Fruit fly (Drosophila melanogaster) whole organism, embryonic: Measurements from ENCODE around the gene Rip11.

ENCODE experiments used
- Adf1 ChIP-seq: fragments of 200-800 bp; sonication (Bioruptor generic); IDR thresholded peaks from 2 replicates; pipeline ENCODE4 v1.3.6; 2022; ENCODE audit warnings: missing biosample characterization, missing genetic modification characterization
- Atf6 ChIP-seq: fragments of 200-800 bp; sonication (Bioruptor generic); IDR thresholded peaks from 2 replicates; pipeline ENCODE4 v1.3.6; 2022; ENCODE audit warnings: missing biosample characterization, missing genetic modification characterization
- BEAF-32 ChIP-seq: fragments of 200-800 bp; sonication (Bioruptor generic); optimal IDR thresholded peaks from 3 replicates; lab custom pipeline; 2017; ENCODE audit warnings: missing biosample characterization, missing genetic modification characterization, mild to moderate bottlenecking, moderate library complexity, missing genetic modification reagents
- CG10431 ChIP-seq: fragments of 200-800 bp; sonication (Bioruptor generic); optimal IDR thresholded peaks from 3 replicates; lab custom pipeline; 2018; ENCODE audit warnings: missing biosample characterization, mild to moderate bottlenecking, missing genetic modification characterization
- CG10543 ChIP-seq: fragments of 200-800 bp; sonication (Bioruptor generic); optimal IDR thresholded peaks from 3 replicates; lab custom pipeline; 2017; ENCODE audit warnings: missing biosample characterization, mild to moderate bottlenecking, missing genetic modification characterization, moderate library complexity
- CG11085 ChIP-seq: fragments of 200-800 bp; sonication (Bioruptor generic); IDR thresholded peaks from 2 replicates; pipeline ENCODE4 v1.3.6; 2022; ENCODE audit warnings: missing biosample characterization, missing genetic modification characterization
- CG11695 ChIP-seq: fragments of 200-800 bp; sonication (Bioruptor generic); IDR thresholded peaks from 3 replicates; pipeline ENCODE4 v1.3.6; 2022; ENCODE audit warnings: missing biosample characterization, missing genetic modification characterization
- CG12071 ChIP-seq: fragments of 200-800 bp; sonication (Bioruptor generic); optimal IDR thresholded peaks from 3 replicates; lab custom pipeline; 2018; ENCODE audit warnings: missing biosample characterization, mild to moderate bottlenecking, missing genetic modification characterization
- CG14860 ChIP-seq: fragments of 200-800 bp; sonication (Bioruptor generic); IDR thresholded peaks from 3 replicates; pipeline ENCODE4 v1.3.6; 2022; ENCODE audit warnings: missing biosample characterization, missing genetic modification characterization; ENCODE audit not compliant: partially characterized antibody
- CG1602 ChIP-seq: fragments of 200-800 bp; sonication (Bioruptor generic); optimal IDR thresholded peaks from 3 replicates; lab custom pipeline; 2016; ENCODE audit warnings: missing biosample characterization, missing genetic modification characterization
- CG16815 ChIP-seq: fragments of 200-800 bp; sonication (Bioruptor generic); optimal IDR thresholded peaks from 3 replicates; lab custom pipeline; 2017; ENCODE audit warnings: missing biosample characterization, mild to moderate bottlenecking, missing genetic modification characterization
- CG17186 ChIP-seq: fragments of 200-800 bp; sonication (Bioruptor generic); optimal IDR thresholded peaks from 3 replicates; lab custom pipeline; 2017; ENCODE audit warnings: missing biosample characterization, missing genetic modification reagents, missing genetic modification characterization
- CG17359 ChIP-seq: fragments of 200-800 bp; sonication (Bioruptor generic); optimal IDR thresholded peaks from 3 replicates; lab custom pipeline; 2018; ENCODE audit warnings: missing biosample characterization, mild to moderate bottlenecking, missing genetic modification characterization, moderate library complexity
- CG18619 ChIP-seq: fragments of 200-800 bp; sonication (Bioruptor generic); optimal IDR thresholded peaks from 3 replicates; lab custom pipeline; 2017; ENCODE audit warnings: missing biosample characterization, mild to moderate bottlenecking, missing genetic modification characterization
- CG18764 ChIP-seq: fragments of 200-800 bp; sonication (Bioruptor generic); optimal IDR thresholded peaks from 3 replicates; lab custom pipeline; 2016; ENCODE audit warnings: missing biosample characterization, missing genetic modification characterization
- CG2116 ChIP-seq: fragments of 200-800 bp; sonication (Bioruptor generic); optimal IDR thresholded peaks from 3 replicates; lab custom pipeline; 2018; ENCODE audit warnings: missing biosample characterization, mild to moderate bottlenecking, missing genetic modification characterization
- CG33213 ChIP-seq: fragments of 200-800 bp; sonication (Bioruptor generic); optimal IDR thresholded peaks from 3 replicates; lab custom pipeline; 2016; ENCODE audit warnings: missing biosample characterization, missing genetic modification characterization
- CG4328 ChIP-seq: fragments of 200-800 bp; sonication (Bioruptor generic); optimal IDR thresholded peaks from 3 replicates; lab custom pipeline; 2017; ENCODE audit warnings: missing biosample characterization, missing genetic modification reagents, missing genetic modification characterization
- CG4707 ChIP-seq: fragments of 200-800 bp; sonication (Bioruptor generic); optimal IDR thresholded peaks from 2 replicates; lab custom pipeline; 2018; ENCODE audit warnings: missing biosample characterization, mild to moderate bottlenecking, missing genetic modification characterization, moderate library complexity
- CG6683 ChIP-seq: fragments of 200-800 bp; sonication (Bioruptor generic); optimal IDR thresholded peaks from 2 replicates; lab custom pipeline; 2017; ENCODE audit warnings: missing biosample characterization, mild to moderate bottlenecking, missing genetic modification characterization, missing genetic modification reagents
- Dad ChIP-seq: fragments of 200-800 bp; sonication (Bioruptor generic); optimal IDR thresholded peaks from 3 replicates; lab custom pipeline; 2016; ENCODE audit warnings: missing biosample characterization, missing genetic modification characterization
- Hmx ChIP-seq: fragments of 200-800 bp; sonication (Bioruptor generic); optimal IDR thresholded peaks from 2 replicates; lab custom pipeline; 2016; ENCODE audit warnings: missing biosample characterization, missing genetic modification characterization
- Mrtf ChIP-seq: fragments of 200-800 bp; sonication (Bioruptor generic); IDR thresholded peaks from 3 replicates; pipeline ENCODE4 v1.3.6; 2022; ENCODE audit warnings: missing biosample characterization, missing genetic modification characterization
- Ravus ChIP-seq: fragments of 200-800 bp; sonication (Bioruptor generic); IDR thresholded peaks from 2 replicates; pipeline ENCODE4 v1.3.6; 2022; ENCODE audit warnings: missing biosample characterization, missing genetic modification characterization
- Scr ChIP-seq: fragments of 200-800 bp; sonication (Bioruptor generic); IDR thresholded peaks from 2 replicates; pipeline ENCODE4 v1.3.6; 2022; ENCODE audit warnings: missing biosample characterization, missing genetic modification characterization; ENCODE audit not compliant: partially characterized antibody
- Sry-δ ChIP-seq: fragments of 200-800 bp; sonication (Bioruptor generic); optimal IDR thresholded peaks from 2 replicates; lab custom pipeline; 2016; ENCODE audit warnings: missing biosample characterization, missing genetic modification characterization
- Taf1 ChIP-seq: fragments of 200-800 bp; sonication (Bioruptor generic); IDR thresholded peaks from 2 replicates; pipeline ENCODE4 v1.3.6; 2022; ENCODE audit warnings: missing biosample characterization, missing genetic modification characterization
- ara ChIP-seq: fragments of 200-800 bp; sonication (Bioruptor generic); IDR thresholded peaks from 2 replicates; pipeline ENCODE4 v1.3.6; 2022; ENCODE audit warnings: missing biosample characterization, missing genetic modification characterization
- az2 ChIP-seq: fragments of 200-800 bp; sonication (Bioruptor generic); optimal IDR thresholded peaks from 3 replicates; lab custom pipeline; 2016; ENCODE audit warnings: missing biosample characterization, missing genetic modification characterization
- bbx ChIP-seq: fragments of 200-800 bp; sonication (Bioruptor generic); IDR thresholded peaks from 2 replicates; pipeline ENCODE4 v1.3.6; 2022; ENCODE audit warnings: missing biosample characterization, missing genetic modification characterization; ENCODE audit not compliant: partially characterized antibody
- cad ChIP-seq: fragments of >200 bp; optimal IDR thresholded peaks from 2 replicates; lab custom pipeline; 2017; ENCODE audit warnings: missing biosample characterization, missing genetic modification characterization
- cas ChIP-seq: fragments of 200-800 bp; sonication (Bioruptor generic); IDR thresholded peaks from 2 replicates; pipeline ENCODE4 v1.3.6; 2022; ENCODE audit warnings: missing biosample characterization, missing genetic modification characterization
- chinmo ChIP-seq: fragments of 200-800 bp; sonication (Bioruptor generic); IDR thresholded peaks from 4 replicates; pipeline ENCODE4 v1.3.6; 2022; ENCODE audit warnings: missing biosample characterization, missing genetic modification characterization; ENCODE audit not compliant: partially characterized antibody
- fd64A ChIP-seq: fragments of 200-800 bp; sonication (Bioruptor generic); optimal IDR thresholded peaks from 3 replicates; lab custom pipeline; 2018; ENCODE audit warnings: missing biosample characterization, mild to moderate bottlenecking, missing genetic modification characterization
- lmd ChIP-seq: fragments of 200-800 bp; sonication (Bioruptor generic); IDR thresholded peaks from 2 replicates; pipeline ENCODE4 v1.3.6; 2022; ENCODE audit warnings: missing biosample characterization, missing genetic modification characterization
- lov ChIP-seq, 2 experiments: fragments of 200-800 bp in 1 of 2; fragments of >200 bp in 1 of 2; sonication (Bioruptor generic) in 1 of 2; IDR thresholded peaks in 1 of 2; optimal IDR thresholded peaks in 1 of 2; 2 replicates in 1 of 2; 3 replicates in 1 of 2; pipeline versions ENCODE4 v1.3.6 to Lab custom; 2017 to 2022; ENCODE audit warnings: missing biosample characterization in 1 of 2, missing genetic modification characterization in 1 of 2
- luna ChIP-seq: fragments of 200-800 bp; sonication (Bioruptor generic); optimal IDR thresholded peaks from 2 replicates; lab custom pipeline; 2016; ENCODE audit warnings: missing biosample characterization, missing genetic modification characterization
- mam ChIP-seq: fragments of 200-800 bp; sonication (Bioruptor generic); optimal IDR thresholded peaks from 3 replicates; lab custom pipeline; 2016; ENCODE audit warnings: missing biosample characterization, missing genetic modification characterization
- org-1 ChIP-seq: fragments of 200-800 bp; sonication (Bioruptor generic); optimal IDR thresholded peaks from 2 replicates; lab custom pipeline; 2017; ENCODE audit warnings: missing biosample characterization, missing genetic modification characterization
- pita ChIP-seq: fragments of 200-800 bp; sonication (Bioruptor generic); optimal IDR thresholded peaks from 2 replicates; lab custom pipeline; 2017; ENCODE audit warnings: missing biosample characterization, mild to moderate bottlenecking, missing genetic modification characterization
- repo ChIP-seq: fragments of 200-800 bp; sonication (Bioruptor generic); optimal IDR thresholded peaks from 2 replicates; lab custom pipeline; 2016; ENCODE audit warnings: missing biosample characterization, missing genetic modification characterization
- rib ChIP-seq: fragments of 200-800 bp; sonication (Bioruptor generic); IDR thresholded peaks from 2 replicates; pipeline ENCODE4 v1.3.6; 2022; ENCODE audit warnings: missing biosample characterization, missing genetic modification characterization
- so ChIP-seq: fragments of 200-800 bp; sonication (Bioruptor generic); IDR thresholded peaks from 3 replicates; pipeline ENCODE4 v1.3.6; 2022; ENCODE audit warnings: missing biosample characterization, missing genetic modification characterization
- sqz ChIP-seq: fragments of 200-800 bp; sonication (Bioruptor generic); optimal IDR thresholded peaks from 3 replicates; lab custom pipeline; 2018; ENCODE audit warnings: missing biosample characterization, mild to moderate bottlenecking, missing genetic modification characterization
- tap ChIP-seq: fragments of 200-800 bp; optimal IDR thresholded peaks from 3 replicates; lab custom pipeline; 2019; ENCODE audit warnings: missing biosample characterization, mild to moderate bottlenecking, missing genetic modification characterization, moderate library complexity
- tll ChIP-seq, 2 experiments: fragments of 200-800 bp in 1 of 2; fragments of >200 bp in 1 of 2; sonication (Bioruptor generic) in 1 of 2; optimal IDR thresholded peaks; 2 replicates each; lab custom pipeline; 2017 to 2019; ENCODE audit warnings: missing biosample characterization in 2 of 2, missing genetic modification characterization in 2 of 2, mild to moderate bottlenecking in 1 of 2, moderate library complexity in 1 of 2
- ttk ChIP-seq: fragments of 200-800 bp; sonication (Bioruptor generic); IDR thresholded peaks from 2 replicates; pipeline ENCODE4 v2.1.2; 2022; ENCODE audit warnings: missing biosample characterization, missing genetic modification characterization
- tx ChIP-seq: fragments of 200-800 bp; sonication (Bioruptor generic); optimal IDR thresholded peaks from 2 replicates; lab custom pipeline; 2016; ENCODE audit warnings: missing biosample characterization, missing genetic modification characterization
- vfl ChIP-seq: fragments of 200-800 bp; sonication (Bioruptor generic); optimal IDR thresholded peaks from 2 replicates; lab custom pipeline; 2016; ENCODE audit warnings: missing biosample characterization, missing genetic modification characterization
- vvl ChIP-seq: fragments of 200-800 bp; sonication (Bioruptor generic); IDR thresholded peaks from 2 replicates; pipeline ENCODE4 v1.3.6; 2022; ENCODE audit warnings: missing biosample characterization, missing genetic modification characterization
- yki ChIP-seq: fragments of >200 bp; optimal IDR thresholded peaks from 3 replicates; lab custom pipeline; 2018

Rip11 gene

DNA sequence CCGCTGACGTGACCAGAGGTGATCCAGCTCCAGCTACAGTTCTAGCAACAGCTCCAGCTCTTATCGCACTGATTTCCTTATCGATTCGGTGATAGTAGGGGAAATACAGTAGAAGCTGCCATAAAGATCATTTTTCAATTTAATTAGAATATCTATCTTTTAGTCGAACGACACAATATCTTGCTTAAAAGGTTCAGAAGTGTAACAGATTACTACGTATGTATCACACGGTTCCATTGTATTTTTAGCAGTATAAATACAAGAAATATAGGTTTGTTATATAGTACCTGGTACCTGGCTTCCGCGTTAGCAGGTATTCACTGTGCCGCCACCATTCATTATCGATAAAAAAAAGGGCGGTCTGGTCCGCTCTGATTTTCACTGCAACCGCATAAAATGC, 2.6 kb downstream of the Rip11 start (continued):
- peak; percentile 76 for TF ChIP-seq Atf6 (GFP tag; lab: Robert Waterston, UW)
- TF ChIP-seq cas (GFP tag; lab: Robert Waterston, UW): no peak
- peak; percentile 35 for TF ChIP-seq Ravus (GFP tag; lab: Robert Waterston, UW)
- no peak for TF ChIP-seq bbx (GFP tag; lab: Robert Waterston, UW)
- no peak; the same call in none of the 2 replicates for TF ChIP-seq CG11085 (GFP tag; lab: Robert Waterston, UW)
- TF ChIP-seq chinmo (GFP tag; lab: Robert Waterston, UW): no peak
- TF ChIP-seq BEAF-32 (GFP tag; lab: Kevin White, UChicago): no peak
- peak; percentile 79 for TF ChIP-seq CG10543 (GFP tag; lab: Kevin White, UChicago)
- TF ChIP-seq lmd (GFP tag; lab: Robert Waterston, UW): peak; percentile 76
- peak; percentile 65 for TF ChIP-seq fd64A (GFP tag; lab: Kevin White, UChicago)
- peak; percentile 44 for TF ChIP-seq CG4707 (GFP tag; lab: Kevin White, UChicago)
- TF ChIP-seq CG18619: peak; percentile 72
- no peak for TF ChIP-seq pita (GFP tag; lab: Kevin White, UChicago)
- TF ChIP-seq ara (GFP tag; lab: Robert Waterston, UW): peak; percentile 65
- TF ChIP-seq tap: peak; percentile 89
- peak; percentile 62; the same call in 2 of the 3 replicates for TF ChIP-seq Mrtf (GFP tag; lab: Robert Waterston, UW)
- 0 out of 2 replicates have a peak, but pooled peaks have one; percentile 19 for TF ChIP-seq Adf1 (GFP tag; lab: Robert Waterston, UW)
- TF ChIP-seq Scr: no peak
- TF ChIP-seq so (GFP tag; lab: Robert Waterston, UW): no peak; the same call in 2 of the 3 replicates
- TF ChIP-seq luna (GFP tag; lab: Kevin White, UChicago): no peak
- TF ChIP-seq org-1 (GFP tag; lab: Kevin White, UChicago): peak; percentile 66
- TF ChIP-seq CG17186: peak; percentile 16
- TF ChIP-seq vfl (GFP tag; lab: Kevin White, UChicago): peak; percentile 51
- TF ChIP-seq cad (GFP tag; lab: Kevin White, UChicago): no peak
- TF ChIP-seq Hmx: peak; percentile 52
- peak; percentile 50 for TF ChIP-seq CG18764 (GFP tag; lab: Kevin White, UChicago)
- TF ChIP-seq sqz: peak; percentile 84
- no peak for TF ChIP-seq tll (GFP tag; optimal IDR thresholded peaks at IDR 0.05; lab: Kevin White, UChicago)
- peak; percentile 67 for TF ChIP-seq CG6683
- peak; percentile 84 for TF ChIP-seq az2 (GFP tag; lab: Kevin White, UChicago)
- TF ChIP-seq ttk (GFP tag; lab: Robert Waterston, UW): peak; percentile 66
- TF ChIP-seq Taf1 (GFP tag; lab: Robert Waterston, UW): peak; percentile 46; the same call in 1 of the 2 replicates
- TF ChIP-seq lov (optimal IDR thresholded peaks at IDR 0.05; lab: Kevin White, UChicago): no peak
- 0 out of 3 replicates have a peak, but pooled peaks have one; percentile 14 for TF ChIP-seq lov (GFP tag; IDR thresholded peaks at IDR 0.05; lab: Robert Waterston, UW)
- peak; percentile 72 for TF ChIP-seq CG1602 (GFP tag; lab: Kevin White, UChicago)
- no peak for TF ChIP-seq CG14860 (GFP tag; lab: Robert Waterston, UW)
- TF ChIP-seq Dad: no peak
- peak; percentile 33 for TF ChIP-seq Sry-δ (GFP tag; lab: Kevin White, UChicago)
- peak; percentile 58 for TF ChIP-seq tx (GFP tag; lab: Kevin White, UChicago)
- peak; percentile 84 for TF ChIP-seq vvl (GFP tag; lab: Robert Waterston, UW)
- peak; percentile 50 for TF ChIP-seq CG10431 (GFP tag; lab: Kevin White, UChicago)
- peak; percentile 66 for TF ChIP-seq CG16815 (GFP tag; lab: Kevin White, UChicago)
- peak; percentile 31 for TF ChIP-seq CG2116 (GFP tag; lab: Kevin White, UChicago)
- peak; percentile 60; the same call in 1 of the 2 replicates for TF ChIP-seq rib (GFP tag; lab: Robert Waterston, UW)
- TF ChIP-seq CG11695 (GFP tag; lab: Robert Waterston, UW): peak; percentile 72; the same call in 2 of the 3 replicates
- TF ChIP-seq mam (GFP tag; lab: Kevin White, UChicago): peak; percentile 74
- peak; percentile 68 for TF ChIP-seq CG4328
- peak; percentile 60 for TF ChIP-seq repo (GFP tag; lab: Kevin White, UChicago)
- peak; percentile 62 for TF ChIP-seq CG33213 (GFP tag; lab: Kevin White, UChicago)
- TF ChIP-seq CG12071 (GFP tag; lab: Kevin White, UChicago): peak; percentile 86
- peak; percentile 90 for TF ChIP-seq CG17359
- no peak for TF ChIP-seq yki
